Worm (Caenorhabditis elegans) whole organism, early embryonic: ENCODE results near the gene rbm-17.

Experiments
- B0310.2 ChIP-seq: sonication (generic microtip); optimal IDR thresholded peaks from 2 replicates; lab custom pipeline; 2016; ENCODE audit warnings: mild to moderate bottlenecking, missing genetic modification characterization, missing compliant biosample characterization
- ama-1 ChIP-seq: fragments of 150-350 bp; optimal IDR thresholded peaks from 2 replicates; lab custom pipeline; 2014
- ceh-13 ChIP-seq: fragments of 200-800 bp; sonication (Bioruptor generic); optimal IDR thresholded peaks from 2 replicates; lab custom pipeline; 2018; ENCODE audit warnings: mild to moderate bottlenecking, missing genetic modification characterization, missing compliant biosample characterization
- ceh-36 ChIP-seq: sonication (generic microtip); optimal IDR thresholded peaks from 2 replicates; lab custom pipeline; 2016; ENCODE audit warnings: missing genetic modification characterization, inconsistent platforms, missing compliant biosample characterization
- flt-1 ChIP-seq: fragments of 200-800 bp; sonication (Bioruptor generic); IDR thresholded peaks from 2 replicates; pipeline ENCODE4 v1.3.6; 2022; ENCODE audit warnings: missing genetic modification characterization, missing compliant biosample characterization
- hmbx-1 ChIP-seq: sonication (generic microtip); optimal IDR thresholded peaks from 2 replicates; lab custom pipeline; 2016; ENCODE audit warnings: mild to moderate bottlenecking, missing genetic modification characterization, missing compliant biosample characterization
- pes-1 ChIP-seq: fragments of 200-800 bp; sonication (Bioruptor generic); IDR thresholded peaks from 2 replicates; pipeline ENCODE4 v1.3.6; 2022; ENCODE audit warnings: missing genetic modification reagents, missing genetic modification characterization, missing compliant biosample characterization
- scrt-1 ChIP-seq: fragments of 200-800 bp; sonication (Bioruptor generic); IDR thresholded peaks from 2 replicates; pipeline ENCODE4 v1.3.6; 2022; ENCODE audit warnings: missing genetic modification characterization, missing compliant biosample characterization
- sea-1 ChIP-seq: fragments of 200-800 bp; sonication (Bioruptor generic); conservative IDR thresholded peaks from 2 replicates; pipeline ENCODE4 v1.3.6; 2022; ENCODE audit warnings: missing genetic modification characterization, missing compliant biosample characterization
- tbx-37 ChIP-seq: fragments of 200-800 bp; sonication (Bioruptor generic); conservative IDR thresholded peaks from 2 replicates; pipeline ENCODE4 v1.3.6; 2022; ENCODE audit warnings: missing genetic modification reagents, missing genetic modification characterization, missing compliant biosample characterization
- tra-4 ChIP-seq: sonication (generic microtip); optimal IDR thresholded peaks from 2 replicates; lab custom pipeline; 2017; ENCODE audit warnings: missing genetic modification characterization, missing compliant biosample characterization

The rbm-17 gene

DNA sequence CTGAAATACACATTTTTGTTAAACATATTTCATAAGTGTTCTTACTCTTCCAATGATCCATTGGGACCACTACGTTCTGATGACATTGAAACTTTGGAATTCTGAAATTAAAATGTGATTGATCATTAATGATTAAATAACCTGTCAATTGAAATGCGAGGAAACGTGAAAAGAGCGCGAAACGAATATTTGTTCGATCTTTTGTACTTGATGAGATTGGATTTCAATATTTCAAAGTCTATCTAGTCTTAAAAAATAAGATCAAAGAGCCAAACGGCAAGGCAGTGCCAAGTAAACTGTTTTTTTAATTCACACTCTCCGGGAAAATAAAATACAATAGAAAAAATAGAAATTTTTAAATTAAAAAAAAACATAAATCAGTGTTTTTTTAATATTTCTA is 43.8 kb downstream of the rbm-17 start, which contains the start of gene ZK792.4:
ZK792.4 (minus strand) TSS at position 101 of the 400 bp plus-strand sequence.
- TF ChIP-seq tbx-37 (GFP tag; lab: Robert Waterston, UW) (no peak), hmbx-1 (tag; lab: Kevin White, UChicago) (no peak), ama-1 (no peak), pes-1 (GFP tag; lab: Robert Waterston, UW) (no peak), ceh-13 (no peak)

DNA sequence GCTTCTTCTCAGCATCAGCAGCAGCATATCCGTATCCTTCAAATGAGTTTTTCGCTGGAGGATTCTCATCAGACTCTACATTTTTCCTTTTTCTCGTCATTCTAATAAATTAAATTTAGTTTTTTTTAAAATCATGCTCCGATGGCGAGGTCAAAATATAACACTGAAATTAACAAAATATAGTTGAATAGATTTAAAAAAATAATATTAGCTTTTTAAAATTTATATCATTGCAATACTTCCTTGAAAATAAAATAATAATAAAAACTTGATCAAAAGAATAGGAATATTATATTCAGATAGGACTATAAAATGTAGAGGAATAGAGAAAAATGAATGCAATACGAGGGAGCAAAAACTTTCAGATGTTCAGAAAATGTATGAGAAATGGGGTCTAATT is 49.9 kb downstream of the rbm-17 start, which contains the start of gene ZK792.5:
ZK792.5 (minus strand) TSS at position 101 of the 400 bp plus-strand sequence.
- TF ChIP-seq scrt-1 (GFP tag; lab: Robert Waterston, UW), result no peak
- TF ChIP-seq tra-4 (tag; lab: Kevin White, UChicago), result no peak
- TF ChIP-seq ceh-13, result no peak
- TF ChIP-seq sea-1 (GFP tag; lab: Robert Waterston, UW), result no peak
- no peak for TF ChIP-seq B0310.2
- no peak for TF ChIP-seq ceh-36 (tag; lab: Kevin White, UChicago)
- no peak for TF ChIP-seq flt-1 (GFP tag; lab: Robert Waterston, UW)
